Worm (Caenorhabditis elegans) whole organism, L4 larva: ENCODE measurements around the gene mes-4.

ENCODE experiments used
- F44E2.7 ChIP-seq: fragments of 200-800 bp; sonication (Bioruptor generic); IDR thresholded peaks from 2 replicates; pipeline ENCODE4 v2.1.2; 2022; ENCODE audit warnings: missing genetic modification characterization, missing compliant biosample characterization
- R02D3.7 ChIP-seq: fragments of 150-350 bp; sonication (generic microtip); optimal IDR thresholded peaks from 3 replicates; lab custom pipeline; 2014; ENCODE audit warnings: missing biosample characterization, missing genetic modification characterization
- T20F7.1 ChIP-seq: fragments of 200-800 bp; sonication (Bioruptor generic); optimal IDR thresholded peaks from 2 replicates; lab custom pipeline; 2018; ENCODE audit warnings: mild to moderate bottlenecking, missing genetic modification characterization, missing compliant biosample characterization
- Y75B8A.6 ChIP-seq: fragments of 200-800 bp; sonication (Bioruptor generic); IDR thresholded peaks from 2 replicates; pipeline ENCODE4 v1.3.6; 2022; ENCODE audit warnings: missing genetic modification reagents, missing genetic modification characterization, missing compliant biosample characterization
- ama-1 ChIP-seq: fragments of 150-350 bp; optimal IDR thresholded peaks from 2 replicates; lab custom pipeline; 2014; ENCODE audit warnings: inconsistent platforms, mixed read lengths
- arid-1 ChIP-seq: fragments of 200-800 bp; sonication (Bioruptor generic); conservative IDR thresholded peaks from 2 replicates; pipeline ENCODE4 v1.3.6; 2022; ENCODE audit warnings: missing genetic modification reagents, missing genetic modification characterization, missing compliant biosample characterization
- attf-4 ChIP-seq: sonication (generic microtip); optimal IDR thresholded peaks from 3 replicates; lab custom pipeline; 2017; ENCODE audit warnings: missing biosample characterization, missing genetic modification characterization
- ceh-62 ChIP-seq: sonication (generic microtip); optimal IDR thresholded peaks from 2 replicates; lab custom pipeline; 2017; ENCODE audit warnings: missing biosample characterization, missing genetic modification characterization
- daf-16 ChIP-seq, 3 experiments: sonication (generic microtip); optimal IDR thresholded peaks; 2 replicates each; lab custom pipeline; 2016 to 2017; ENCODE audit warnings: missing genetic modification characterization in 3 of 3, missing genetic modification reagents in 3 of 3, mild to moderate bottlenecking in 2 of 3, missing compliant biosample characterization in 2 of 3, missing biosample characterization in 1 of 3, moderate library complexity in 1 of 3
- dmd-9 ChIP-seq: fragments of 200-800 bp; sonication (Bioruptor generic); IDR thresholded peaks from 2 replicates; pipeline ENCODE4 v1.3.6; 2022; ENCODE audit warnings: missing genetic modification reagents, missing genetic modification characterization, missing compliant biosample characterization
- dpl-1 ChIP-seq: fragments of 150-350 bp; optimal IDR thresholded peaks from 2 replicates; lab custom pipeline; 2014; ENCODE audit warnings: missing biosample characterization, missing genetic modification reagents, missing genetic modification characterization
- duxl-1 ChIP-seq: sonication (generic microtip); optimal IDR thresholded peaks from 2 replicates; lab custom pipeline; 2016; ENCODE audit warnings: mild to moderate bottlenecking, missing genetic modification characterization, moderate library complexity, missing compliant biosample characterization; ENCODE audit not compliant: poor library complexity
- dve-1 ChIP-seq: sonication (generic microtip); optimal IDR thresholded peaks from 2 replicates; lab custom pipeline; 2017; ENCODE audit warnings: antibody characterized with exemption, mild to moderate bottlenecking, missing genetic modification characterization, missing compliant biosample characterization; ENCODE audit not compliant: insufficient read depth
- fkh-10 ChIP-seq: fragments of 150-350 bp; optimal IDR thresholded peaks from 2 replicates; lab custom pipeline; 2014; ENCODE audit warnings: missing biosample characterization, missing genetic modification reagents, missing genetic modification characterization
- hmg-1.1 ChIP-seq: fragments of 200-800 bp; sonication (Bioruptor generic); IDR thresholded peaks from 2 replicates; pipeline ENCODE4 v1.3.6; 2022; ENCODE audit warnings: missing genetic modification reagents, missing genetic modification characterization, missing compliant biosample characterization
- lim-7 ChIP-seq: fragments of 200-800 bp; sonication (Bioruptor generic); IDR thresholded peaks from 2 replicates; pipeline ENCODE4 v1.3.6; 2022; ENCODE audit warnings: missing genetic modification characterization, missing compliant biosample characterization
- lin-39 ChIP-seq: fragments of 150-350 bp; optimal IDR thresholded peaks from 2 replicates; lab custom pipeline; 2014; ENCODE audit warnings: missing biosample characterization, missing genetic modification reagents, missing genetic modification characterization
- lir-3 ChIP-seq: sonication (generic microtip); optimal IDR thresholded peaks from 2 replicates; lab custom pipeline; 2016; ENCODE audit warnings: mild to moderate bottlenecking, missing genetic modification characterization, missing compliant biosample characterization
- madf-5 ChIP-seq, 2 experiments: fragments of 200-800 bp; sonication (Bioruptor generic); IDR thresholded peaks; 2 replicates each; pipeline ENCODE4 v1.3.6; 2022; ENCODE audit warnings: missing compliant biosample characterization in 2 of 2, missing genetic modification characterization in 2 of 2
- madf-9 ChIP-seq: fragments of 200-800 bp; sonication (Bioruptor generic); conservative IDR thresholded peaks from 2 replicates; pipeline ENCODE4 v1.3.6; 2022; ENCODE audit warnings: missing genetic modification reagents, missing genetic modification characterization, missing compliant biosample characterization
- mes-2 ChIP-seq: sonication (generic microtip); optimal IDR thresholded peaks from 2 replicates; lab custom pipeline; 2016; ENCODE audit warnings: missing genotype, mild to moderate bottlenecking, missing genetic modification characterization, missing compliant biosample characterization; ENCODE audit not compliant: poor library complexity, severe bottlenecking
- mxl-3 ChIP-seq: fragments of 200-800 bp; sonication (Bioruptor generic); optimal IDR thresholded peaks from 2 replicates; lab custom pipeline; 2018; ENCODE audit warnings: mild to moderate bottlenecking, missing genetic modification characterization, missing compliant biosample characterization
- nhr-10 ChIP-seq: fragments of 150-350 bp; optimal IDR thresholded peaks from 2 replicates; lab custom pipeline; 2014; ENCODE audit warnings: missing biosample characterization, missing genetic modification characterization
- nhr-237 ChIP-seq: sonication (generic microtip); optimal IDR thresholded peaks from 2 replicates; lab custom pipeline; 2017; ENCODE audit warnings: missing biosample characterization, missing genetic modification characterization
- nhr-41 ChIP-seq: fragments of 200-800 bp; sonication (Bioruptor generic); IDR thresholded peaks from 2 replicates; pipeline ENCODE4 v1.3.6; 2022; ENCODE audit warnings: missing genetic modification reagents, missing genetic modification characterization, missing compliant biosample characterization
- nhr-48 ChIP-seq: sonication (generic microtip); optimal IDR thresholded peaks from 2 replicates; lab custom pipeline; 2016; ENCODE audit warnings: mild to moderate bottlenecking, missing genetic modification characterization, missing compliant biosample characterization
- nhr-76 ChIP-seq: fragments of 150-350 bp; optimal IDR thresholded peaks from 2 replicates; lab custom pipeline; 2014; ENCODE audit warnings: missing biosample characterization, missing genetic modification characterization
- sdz-12 ChIP-seq: fragments of 200-800 bp; sonication (Bioruptor generic); optimal IDR thresholded peaks from 2 replicates; lab custom pipeline; 2018; ENCODE audit warnings: mild to moderate bottlenecking, missing genetic modification characterization, missing compliant biosample characterization
- snpc-4 ChIP-seq: fragments of 150-350 bp; optimal IDR thresholded peaks from 2 replicates; lab custom pipeline; 2014; ENCODE audit warnings: missing biosample characterization, missing genetic modification characterization
- tag-97 ChIP-seq: fragments of 200-800 bp; sonication (Bioruptor generic); IDR thresholded peaks from 2 replicates; pipeline ENCODE4 v1.3.6; 2022; ENCODE audit warnings: missing genetic modification characterization, missing compliant biosample characterization
- unc-62 ChIP-seq, 3 experiments: fragments of 150-350 bp in 1 of 3; sonication (generic microtip); optimal IDR thresholded peaks in 2 of 3; peaks in 1 of 3; 1 replicate in 1 of 3; 2 replicates in 2 of 3; lab custom pipeline; 2014 to 2017; ENCODE audit warnings: missing biosample characterization in 3 of 3, missing genetic modification characterization in 3 of 3, missing genetic modification reagents in 3 of 3, missing genotype in 1 of 3
- zip-2 ChIP-seq: fragments of 150-350 bp; optimal IDR thresholded peaks from 2 replicates; lab custom pipeline; 2014; ENCODE audit warnings: missing biosample characterization, missing genetic modification characterization

Gene mes-4

DNA sequence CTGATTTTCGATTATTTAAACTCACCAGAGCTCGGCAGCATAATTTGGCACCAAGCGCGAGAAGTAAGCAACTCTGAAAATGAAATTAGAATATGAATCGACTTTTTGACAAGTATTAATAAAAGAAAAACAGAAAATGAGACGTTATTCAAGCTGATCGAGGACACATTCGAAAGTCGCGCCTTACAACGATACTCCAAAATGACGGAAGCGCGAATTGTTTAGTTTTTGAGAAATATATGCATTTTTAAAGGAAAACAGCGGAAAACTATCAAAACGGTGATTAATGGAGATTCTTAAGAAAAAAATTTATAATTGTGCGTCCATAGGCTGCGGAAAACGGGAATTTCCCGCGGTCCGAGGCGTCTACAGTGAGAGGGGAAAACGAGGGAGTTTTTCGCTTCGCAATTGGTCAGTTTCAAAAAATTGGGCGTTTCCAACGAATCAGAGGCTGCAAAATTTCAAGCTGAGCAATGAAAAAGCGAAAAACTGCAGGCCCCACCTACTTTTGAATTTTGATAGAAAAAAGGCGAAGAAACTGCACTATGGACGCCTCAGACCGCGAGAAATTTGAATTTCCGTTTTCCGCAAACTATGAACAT, at the start of gene mes-4:
Gene mes-4 (minus strand): TSS at position 73 of the 602 bp plus-strand sequence.
- TF ChIP-seq madf-5 (GFP tag; IDR thresholded peaks at IDR 0.05; lab: Robert Waterston, UW) = no peak
- no peak for TF ChIP-seq fkh-10 (GFP tag; lab: Kevin White, UChicago)
- TF ChIP-seq dpl-1 (GFP tag; lab: Kevin White, UChicago) = peak; percentile 53
- no peak for TF ChIP-seq attf-4 (tag; lab: Kevin White, UChicago)
- TF ChIP-seq unc-62 (GFP tag; optimal IDR thresholded peaks at IDR 0.05 in 1 of 2; lab: Kevin White, UChicago) = peak in 1 of 2 experiments; percentile 78
- no peak for TF ChIP-seq unc-62 (tag; optimal IDR thresholded peaks at IDR 0.05; lab: Kevin White, UChicago)
- no peak for TF ChIP-seq lim-7 (GFP tag; lab: Robert Waterston, UW)
- TF ChIP-seq nhr-48 (tag; lab: Kevin White, UChicago) = no peak
- peak; percentile 87 for TF ChIP-seq T20F7.1 (GFP tag; lab: Kevin White, UChicago)
- TF ChIP-seq mes-2 (tag; lab: Kevin White, UChicago) = no peak
- TF ChIP-seq duxl-1 (tag; lab: Kevin White, UChicago) = no peak
- TF ChIP-seq, all 104 proteins: peak for 3

DNA sequence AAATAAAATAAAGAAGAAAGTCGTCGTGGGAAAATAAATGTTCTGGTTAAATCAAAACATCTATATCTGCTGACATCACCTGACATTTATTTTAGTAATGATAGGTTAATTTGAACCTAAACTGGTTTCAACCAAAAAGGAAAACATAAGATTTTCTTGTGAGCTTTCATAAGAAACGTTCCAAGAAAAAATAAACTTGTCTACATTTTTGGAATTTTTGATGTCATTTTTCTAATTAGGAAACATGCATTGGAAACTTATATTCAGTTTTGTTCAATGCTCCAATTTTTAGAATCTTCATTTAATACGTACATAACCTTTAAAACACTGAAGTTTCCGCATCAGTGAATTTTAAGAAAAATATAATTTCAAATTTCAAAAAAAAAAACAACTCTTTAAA, 48.4 kb upstream of the mes-4 start:
- TF ChIP-seq ama-1 (lab: Kevin White, UChicago) (no peak), nhr-41 (GFP tag; lab: Robert Waterston, UW) (no peak), dmd-9 (GFP tag; lab: Robert Waterston, UW) (no peak), duxl-1 (tag; lab: Kevin White, UChicago) (no peak)

DNA sequence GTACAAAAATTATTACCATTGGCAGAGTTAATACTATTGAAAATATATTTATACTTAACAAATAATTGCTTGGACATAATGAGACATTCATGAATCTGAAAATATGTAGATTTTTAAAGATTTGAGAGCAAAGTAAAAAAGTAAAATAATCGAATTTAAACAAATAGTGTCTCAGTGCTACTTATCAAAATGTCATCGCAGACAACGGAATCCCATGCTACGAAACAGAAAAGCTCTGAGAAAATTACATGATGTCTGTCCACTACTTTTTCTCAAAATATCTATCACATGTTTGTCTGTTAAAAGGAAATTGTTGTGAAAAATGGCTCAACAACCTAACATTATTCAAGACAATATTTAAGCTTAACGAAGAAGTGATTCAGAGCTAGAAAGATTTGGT, 47.0 kb upstream of the mes-4 start, which contains the start of gene T10G3.4:
Gene T10G3.4 (minus strand): TSS at position 101 of the 400 bp plus-strand sequence.
- TF ChIP-seq sdz-12 (GFP tag; lab: Kevin White, UChicago) = no peak
- TF ChIP-seq arid-1 (GFP tag; lab: Robert Waterston, UW) = no peak
- TF ChIP-seq snpc-4 = no peak
- TF ChIP-seq madf-9 = no peak
- no peak for TF ChIP-seq ceh-62 (tag; lab: Kevin White, UChicago)
- TF ChIP-seq, all 104 proteins: peak for 0

DNA sequence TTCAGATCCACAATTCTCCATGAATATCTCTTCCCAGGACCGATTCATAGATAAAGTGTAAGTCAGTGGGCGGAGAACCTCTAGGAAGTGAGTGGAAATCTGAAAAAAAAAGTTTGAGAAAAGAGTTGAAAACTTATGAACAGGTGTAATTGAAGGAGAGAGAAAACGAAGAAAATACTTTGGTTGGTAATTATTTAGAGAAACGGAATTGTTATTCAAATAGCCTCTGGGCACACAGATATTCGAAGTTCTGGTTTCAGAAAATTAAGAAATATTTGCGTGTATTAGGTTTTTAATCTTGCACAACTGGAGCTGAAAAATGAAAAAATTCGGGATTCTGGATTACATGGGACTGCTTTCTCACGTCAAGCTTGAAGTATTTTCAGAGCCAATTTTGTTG, 42.4 kb upstream of the mes-4 start, which contains the start of gene T10G3.2:
Gene T10G3.2 (minus strand): TSS at position 101 of the 400 bp plus-strand sequence.
- TF ChIP-seq arid-1 (GFP tag; lab: Robert Waterston, UW) = no peak
- no peak for TF ChIP-seq R02D3.7
- TF ChIP-seq mxl-3 (GFP tag; lab: Kevin White, UChicago) = no peak
- no peak for TF ChIP-seq duxl-1 (tag; lab: Kevin White, UChicago)
- no peak for TF ChIP-seq Y75B8A.6
- TF ChIP-seq hmg-1.1 (GFP tag; lab: Robert Waterston, UW) = no peak
- TF ChIP-seq daf-16 (GFP tag; optimal IDR thresholded peaks at IDR 0.05; lab: Kevin White, UChicago) = no peak
- TF ChIP-seq daf-16 (tag; optimal IDR thresholded peaks at IDR 0.05; lab: Kevin White, UChicago) = no peak
- TF ChIP-seq lir-3 (tag; lab: Kevin White, UChicago) = no peak
- TF ChIP-seq tag-97 (GFP tag; lab: Robert Waterston, UW) = no peak
- TF ChIP-seq dmd-9 (GFP tag; lab: Robert Waterston, UW) = no peak
- no peak for TF ChIP-seq nhr-76
- no peak for TF ChIP-seq fkh-10 (GFP tag; lab: Kevin White, UChicago)
- TF ChIP-seq F44E2.7 (GFP tag; lab: Robert Waterston, UW) = no peak
- TF ChIP-seq nhr-10 (tag; lab: Kevin White, UChicago) = no peak
- no peak for TF ChIP-seq dve-1 (tag; lab: Kevin White, UChicago)
- TF ChIP-seq zip-2 (tag; lab: Kevin White, UChicago) = no peak
- no peak for TF ChIP-seq nhr-237 (tag; lab: Kevin White, UChicago)
- TF ChIP-seq lin-39 (tag; lab: Kevin White, UChicago) = no peak
